Worm (Caenorhabditis elegans): ENCODE results near the gene sulp-4.
A peak's percentile ranks its signal among the peaks of the same experiment; 100 is the strongest.

ce11 chrV:11858299-11858698 is 16.9 kb upstream of the sulp-4 start:
- TF ChIP-seq lsy-2 (tag; optimal IDR thresholded peaks at IDR 0.05) (peak in 1 of 2 experiments; percentile 16), alr-1 (tag; optimal IDR thresholded peaks at IDR 0.05; ENCODE audit: borderline replicate concordance) (no peak), aly-2 (tag; optimal IDR thresholded peaks at IDR 0.05) (no peak), irx-1 (tag; optimal IDR thresholded peaks at IDR 0.05) (no peak), mdl-1 (tag; optimal IDR thresholded peaks at IDR 0.05) (no peak), unc-130 (tag; optimal IDR thresholded peaks at IDR 0.05) (peak; percentile 3), zag-1 (tag; optimal IDR thresholded peaks at IDR 0.05) (no peak)

All from whole organism, L1 larva.